Fruit fly (Drosophila melanogaster) whole organism, embryonic: ENCODE results near the gene Ttc19.

Experiments
- Abd-B ChIP-seq: fragments of 200-800 bp; sonication (Bioruptor generic); optimal IDR thresholded peaks from 2 replicates; lab custom pipeline; 2018; ENCODE audit warnings: missing biosample characterization, mild to moderate bottlenecking, missing genetic modification characterization, moderate library complexity
- Aef1 ChIP-seq: fragments of 200-800 bp; sonication (Bioruptor generic); IDR thresholded peaks from 3 replicates; pipeline ENCODE4 v1.3.6; 2022; ENCODE audit warnings: missing biosample characterization, missing genetic modification characterization
- CG10321 ChIP-seq: fragments of 200-800 bp; sonication (Bioruptor generic); IDR thresholded peaks from 2 replicates; pipeline ENCODE4 v1.3.6; 2022; ENCODE audit warnings: missing biosample characterization, missing genetic modification characterization
- CG10654 ChIP-seq: fragments of 200-800 bp; sonication (Bioruptor generic); optimal IDR thresholded peaks from 2 replicates; lab custom pipeline; 2016; ENCODE audit warnings: missing biosample characterization, missing genetic modification characterization
- CG11723 ChIP-seq: fragments of 200-800 bp; sonication (Bioruptor generic); optimal IDR thresholded peaks from 2 replicates; lab custom pipeline; 2017; ENCODE audit warnings: missing biosample characterization, mild to moderate bottlenecking, missing genetic modification characterization
- CG12155 ChIP-seq: fragments of 200-800 bp; sonication (Bioruptor generic); optimal IDR thresholded peaks from 3 replicates; lab custom pipeline; 2016; ENCODE audit warnings: missing biosample characterization, missing genetic modification characterization
- CG12769 ChIP-seq: fragments of 200-800 bp; sonication (Bioruptor generic); optimal IDR thresholded peaks from 2 replicates; lab custom pipeline; 2019; ENCODE audit warnings: missing biosample characterization, mild to moderate bottlenecking, missing genetic modification characterization, moderate library complexity
- CG13624 ChIP-seq: fragments of 200-800 bp; sonication (Bioruptor generic); optimal IDR thresholded peaks from 2 replicates; lab custom pipeline; 2016; ENCODE audit warnings: missing biosample characterization, missing genetic modification characterization
- CG14050 ChIP-seq: fragments of 200-800 bp; sonication (Bioruptor generic); IDR thresholded peaks from 3 replicates; pipeline ENCODE4 v1.3.6; 2022; ENCODE audit warnings: missing biosample characterization, missing genetic modification characterization
- CG15073 ChIP-seq: fragments of 200-800 bp; sonication (Bioruptor generic); optimal IDR thresholded peaks from 2 replicates; lab custom pipeline; 2016; ENCODE audit warnings: missing biosample characterization, missing genetic modification characterization
- CG16815 ChIP-seq: fragments of 200-800 bp; sonication (Bioruptor generic); optimal IDR thresholded peaks from 3 replicates; lab custom pipeline; 2017; ENCODE audit warnings: missing biosample characterization, mild to moderate bottlenecking, missing genetic modification characterization
- CG17186 ChIP-seq: fragments of 200-800 bp; sonication (Bioruptor generic); optimal IDR thresholded peaks from 3 replicates; lab custom pipeline; 2017; ENCODE audit warnings: missing biosample characterization, missing genetic modification reagents, missing genetic modification characterization
- CG17328 ChIP-seq: fragments of 200-800 bp; sonication (Bioruptor generic); IDR thresholded peaks from 2 replicates; pipeline ENCODE4 v1.3.6; 2022; ENCODE audit warnings: missing biosample characterization, missing genetic modification characterization
- CG2875 ChIP-seq: fragments of 200-800 bp; sonication (Bioruptor generic); optimal IDR thresholded peaks from 2 replicates; lab custom pipeline; 2017; ENCODE audit warnings: missing biosample characterization, mild to moderate bottlenecking, missing genetic modification characterization, missing genetic modification reagents
- CG31365 ChIP-seq: fragments of 200-800 bp; sonication (Bioruptor generic); optimal IDR thresholded peaks from 2 replicates; lab custom pipeline; 2018; ENCODE audit warnings: missing biosample characterization, mild to moderate bottlenecking, missing genetic modification characterization
- CG31388 ChIP-seq: fragments of 200-800 bp; sonication (Bioruptor generic); optimal IDR thresholded peaks from 2 replicates; lab custom pipeline; 2016; ENCODE audit warnings: missing biosample characterization, missing genetic modification characterization
- CG33213 ChIP-seq: fragments of 200-800 bp; sonication (Bioruptor generic); optimal IDR thresholded peaks from 3 replicates; lab custom pipeline; 2016; ENCODE audit warnings: missing biosample characterization, missing genetic modification characterization
- CG3407 ChIP-seq: fragments of 200-800 bp; sonication (Bioruptor generic); optimal IDR thresholded peaks from 2 replicates; lab custom pipeline; 2018; ENCODE audit warnings: missing biosample characterization, mild to moderate bottlenecking, missing genetic modification characterization
- CG3838 ChIP-seq: fragments of 200-800 bp; sonication (Bioruptor generic); optimal IDR thresholded peaks from 3 replicates; lab custom pipeline; 2016; ENCODE audit warnings: missing biosample characterization, missing genetic modification characterization
- CG4424 ChIP-seq: fragments of 200-800 bp; sonication (Bioruptor generic); optimal IDR thresholded peaks from 3 replicates; lab custom pipeline; 2016; ENCODE audit warnings: missing biosample characterization, missing genetic modification characterization
- CG7786 ChIP-seq: fragments of 200-800 bp; sonication (Bioruptor generic); optimal IDR thresholded peaks from 2 replicates; lab custom pipeline; 2016; ENCODE audit warnings: missing biosample characterization, missing genetic modification characterization
- CG7987 ChIP-seq: fragments of 200-800 bp; sonication (Bioruptor generic); optimal IDR thresholded peaks from 2 replicates; lab custom pipeline; 2018; ENCODE audit warnings: missing biosample characterization, mild to moderate bottlenecking, missing genetic modification characterization, moderate library complexity
- CG8281 ChIP-seq: fragments of 200-800 bp; sonication (Bioruptor generic); optimal IDR thresholded peaks from 2 replicates; lab custom pipeline; 2018; ENCODE audit warnings: missing biosample characterization, mild to moderate bottlenecking, missing genetic modification characterization, moderate library complexity
- CG9797 ChIP-seq: fragments of 200-800 bp; sonication (Bioruptor generic); optimal IDR thresholded peaks from 3 replicates; lab custom pipeline; 2018; ENCODE audit warnings: missing biosample characterization, mild to moderate bottlenecking, missing genetic modification characterization
- Deaf1 ChIP-seq: fragments of 200-800 bp; optimal IDR thresholded peaks from 3 replicates; lab custom pipeline; 2019; ENCODE audit warnings: missing biosample characterization, mild to moderate bottlenecking, missing genetic modification characterization, moderate library complexity
- Dip2 ChIP-seq: fragments of 200-800 bp; sonication (Bioruptor generic); IDR thresholded peaks from 2 replicates; pipeline ENCODE4 v1.3.6; 2022; ENCODE audit warnings: missing biosample characterization, missing genetic modification characterization
- Ets65A ChIP-seq: fragments of 200-800 bp; sonication (Bioruptor generic); peaks from one replicate; lab custom pipeline; 2016; ENCODE audit warnings: missing biosample characterization, missing genetic modification characterization
- GATAe ChIP-seq: fragments of 200-800 bp; sonication (Bioruptor generic); conservative IDR thresholded peaks from 2 replicates; pipeline ENCODE4 v1.3.6; 2022; ENCODE audit warnings: missing biosample characterization, missing genetic modification characterization
- Hr51 ChIP-seq, 2 experiments: fragments of 200-800 bp; sonication (Bioruptor generic); optimal IDR thresholded peaks; 2 replicates in 1 of 2; 3 replicates in 1 of 2; lab custom pipeline; 2016 to 2018; ENCODE audit warnings: missing biosample characterization in 2 of 2, missing genetic modification characterization in 2 of 2, mild to moderate bottlenecking in 1 of 2, moderate library complexity in 1 of 2
- PHDP ChIP-seq: fragments of 200-800 bp; sonication (Bioruptor generic); optimal IDR thresholded peaks from 3 replicates; lab custom pipeline; 2018; ENCODE audit warnings: missing biosample characterization, mild to moderate bottlenecking, missing genetic modification characterization, moderate library complexity
- Ravus ChIP-seq: fragments of 200-800 bp; sonication (Bioruptor generic); IDR thresholded peaks from 2 replicates; pipeline ENCODE4 v1.3.6; 2022; ENCODE audit warnings: missing biosample characterization, missing genetic modification characterization
- Stat92E ChIP-seq, 3 experiments: fragments of >200 bp in 2 of 3; fragments of 200-800 bp in 1 of 3; sonication (Bioruptor generic) in 1 of 3; optimal IDR thresholded peaks; 2 replicates each; lab custom pipeline; 2017 to 2019; ENCODE audit warnings: missing biosample characterization in 3 of 3, missing genetic modification characterization in 3 of 3, mild to moderate bottlenecking in 1 of 3, moderate library complexity in 1 of 3
- az2 ChIP-seq: fragments of 200-800 bp; sonication (Bioruptor generic); optimal IDR thresholded peaks from 3 replicates; lab custom pipeline; 2016; ENCODE audit warnings: missing biosample characterization, missing genetic modification characterization
- bbx ChIP-seq: fragments of 200-800 bp; sonication (Bioruptor generic); IDR thresholded peaks from 2 replicates; pipeline ENCODE4 v1.3.6; 2022; ENCODE audit warnings: missing biosample characterization, missing genetic modification characterization; ENCODE audit not compliant: partially characterized antibody
- bcd ChIP-seq: fragments of 200-800 bp; sonication (Bioruptor generic); optimal IDR thresholded peaks from 2 replicates; lab custom pipeline; 2017; ENCODE audit warnings: missing biosample characterization, mild to moderate bottlenecking, missing genetic modification characterization
- cas ChIP-seq: fragments of 200-800 bp; sonication (Bioruptor generic); IDR thresholded peaks from 2 replicates; pipeline ENCODE4 v1.3.6; 2022; ENCODE audit warnings: missing biosample characterization, missing genetic modification characterization
- cato ChIP-seq: fragments of 200-800 bp; sonication (Bioruptor generic); optimal IDR thresholded peaks from 2 replicates; lab custom pipeline; 2016; ENCODE audit warnings: missing biosample characterization, missing genetic modification characterization, borderline replicate concordance
- crc ChIP-seq: fragments of 200-800 bp; sonication (Bioruptor generic); optimal IDR thresholded peaks from 2 replicates; lab custom pipeline; 2016; ENCODE audit warnings: missing biosample characterization, missing genetic modification characterization
- dati ChIP-seq: fragments of 200-800 bp; sonication (Bioruptor generic); IDR thresholded peaks from 2 replicates; pipeline ENCODE4 v1.3.6; 2022; ENCODE audit warnings: missing biosample characterization, missing genetic modification characterization
- gfzf ChIP-seq: fragments of 200-800 bp; sonication (Bioruptor generic); optimal IDR thresholded peaks from 2 replicates; lab custom pipeline; 2016; ENCODE audit warnings: missing biosample characterization, mild to moderate bottlenecking, missing genetic modification characterization, moderate library complexity
- insv ChIP-seq, 2 experiments: fragments of 200-800 bp; sonication (Bioruptor generic); optimal IDR thresholded peaks; 3 replicates each; lab custom pipeline; 2016 to 2018; ENCODE audit warnings: missing biosample characterization in 2 of 2, missing genetic modification characterization in 2 of 2
- inv ChIP-seq: fragments of 200-800 bp; sonication (Bioruptor generic); IDR thresholded peaks from 2 replicates; pipeline ENCODE4 v1.3.6; 2022; ENCODE audit warnings: missing biosample characterization, missing genetic modification characterization; ENCODE audit not compliant: partially characterized antibody
- jing ChIP-seq: fragments of 200-800 bp; sonication (Bioruptor generic); optimal IDR thresholded peaks from 2 replicates; lab custom pipeline; 2018; ENCODE audit warnings: missing biosample characterization, mild to moderate bottlenecking, missing genetic modification characterization
- nerfin-2 ChIP-seq: fragments of 200-800 bp; sonication (Bioruptor generic); IDR thresholded peaks from 2 replicates; pipeline ENCODE4 v1.3.6; 2022; ENCODE audit warnings: missing biosample characterization, missing genetic modification characterization; ENCODE audit not compliant: partially characterized antibody
- org-1 ChIP-seq: fragments of 200-800 bp; sonication (Bioruptor generic); optimal IDR thresholded peaks from 2 replicates; lab custom pipeline; 2017; ENCODE audit warnings: missing biosample characterization, missing genetic modification characterization
- otp ChIP-seq: fragments of 200-800 bp; sonication (Bioruptor generic); IDR thresholded peaks from 3 replicates; pipeline ENCODE4, ENCODE4 v1.3.6; 2022; ENCODE audit warnings: missing biosample characterization, missing genetic modification characterization
- seq ChIP-seq: fragments of 200-800 bp; sonication (Bioruptor generic); IDR thresholded peaks from 2 replicates; pipeline ENCODE4 v1.3.6; 2022; ENCODE audit warnings: missing biosample characterization, missing genetic modification characterization
- vfl ChIP-seq: fragments of 200-800 bp; sonication (Bioruptor generic); optimal IDR thresholded peaks from 2 replicates; lab custom pipeline; 2016; ENCODE audit warnings: missing biosample characterization, missing genetic modification characterization

Gene Ttc19

dm6 chr2L:19021278-19022220 lies 23.4 kb downstream of the Ttc19 start (continued):
- TF ChIP-seq cas (GFP tag; lab: Robert Waterston, UW) (no peak; the same call in 1 of the 2 replicates), CG12769 (tag; lab: Kevin White, UChicago) (no peak), Hr51 (GFP tag; optimal IDR thresholded peaks at IDR 0.05; lab: Kevin White, UChicago) (peak; percentile 12 to 89), vfl (GFP tag; lab: Kevin White, UChicago) (no peak), CG33213 (no peak), GATAe (GFP tag; lab: Robert Waterston, UW) (no peak), CG11723 (GFP tag; lab: Kevin White, UChicago) (peak; percentile 55), insv (GFP tag; optimal IDR thresholded peaks at IDR 0.05; lab: Kevin White, UChicago) (peak in 1 of 2 experiments; percentile 44), CG7987 (peak; percentile 3), inv (GFP tag; lab: Robert Waterston, UW) (no peak), CG10321 (GFP tag; lab: Robert Waterston, UW) (no peak), cato (peak; percentile 40), Abd-B (GFP tag; lab: Kevin White, UChicago) (peak; percentile 64), Dip2 (no peak), jing (GFP tag; lab: Kevin White, UChicago) (peak; percentile 43), Ravus (GFP tag; lab: Robert Waterston, UW) (no peak), PHDP (tag; lab: Kevin White, UChicago) (peak; percentile 85), CG16815 (GFP tag; lab: Kevin White, UChicago) (peak; percentile 51), nerfin-2 (GFP tag; lab: Robert Waterston, UW) (no peak), Stat92E (GFP tag; optimal IDR thresholded peaks at IDR 0.05; lab: Kevin White, UChicago) (peak in 1 of 3 experiments; percentile 19), CG7786 (GFP tag; lab: Kevin White, UChicago) (no peak), CG8281 (tag; lab: Kevin White, UChicago) (peak; percentile 39), CG3838 (GFP tag; lab: Kevin White, UChicago) (no peak), gfzf (GFP tag; lab: Kevin White, UChicago) (no peak), bbx (GFP tag; lab: Robert Waterston, UW) (no peak), CG14050 (peak; percentile 64), CG17186 (no peak), CG9797 (GFP tag; lab: Kevin White, UChicago) (no peak), bcd (GFP tag; lab: Kevin White, UChicago) (peak; percentile 70), CG31388 (GFP tag; lab: Kevin White, UChicago) (no peak), otp (GFP tag; lab: Robert Waterston, UW) (0 out of 3 replicates have a peak, but pooled peaks have one; percentile 24), CG2875 (GFP tag; lab: Kevin White, UChicago) (peak; percentile 68), CG4424 (GFP tag; lab: Kevin White, UChicago) (peak; percentile 54), CG15073 (GFP tag; lab: Kevin White, UChicago) (peak; percentile 4), CG12155 (GFP tag; lab: Kevin White, UChicago) (peak; percentile 59), org-1 (GFP tag; lab: Kevin White, UChicago) (peak; percentile 84), CG31365 (tag; lab: Kevin White, UChicago) (peak; percentile 25), CG3407 (peak; percentile 58), Aef1 (GFP tag; lab: Robert Waterston, UW) (peak; percentile 41; the same call in 2 of the 3 replicates), CG17328 (GFP tag; lab: Robert Waterston, UW) (peak; percentile 70), seq (GFP tag; lab: Robert Waterston, UW) (peak; percentile 77), CG10654 (GFP tag; lab: Kevin White, UChicago) (peak; percentile 39), az2 (peak; percentile 75), dati (GFP tag; lab: Robert Waterston, UW) (no peak), Ets65A (no peak), CG13624 (GFP tag; lab: Kevin White, UChicago) (peak; percentile 4), crc (GFP tag; lab: Kevin White, UChicago) (no peak), Deaf1 (tag; lab: Kevin White, UChicago) (peak; percentile 63)
